Fruit fly (Drosophila melanogaster) whole organism, wandering third instar larva: Measurements from ENCODE around the gene dwg.

Source experiments
- Abd-B ChIP-seq: fragments of >200 bp; optimal IDR thresholded peaks from 2 replicates; lab custom pipeline; 2017; ENCODE audit warnings: missing biosample characterization, missing genetic modification characterization
- CrebA ChIP-seq: fragments of 200-800 bp; sonication (Bioruptor generic); optimal IDR thresholded peaks from 2 replicates; lab custom pipeline; 2016; ENCODE audit warnings: missing biosample characterization, mild to moderate bottlenecking, missing genetic modification characterization, borderline replicate concordance
- HLH106 ChIP-seq: fragments of 200-800 bp; optimal IDR thresholded peaks from 3 replicates; lab custom pipeline; 2019; ENCODE audit warnings: missing biosample characterization, mild to moderate bottlenecking, missing genetic modification characterization, moderate library complexity
- Hnf4 ChIP-seq: fragments of 200-800 bp; sonication (Bioruptor generic); optimal IDR thresholded peaks from 2 replicates; lab custom pipeline; 2016; ENCODE audit warnings: missing biosample characterization, mild to moderate bottlenecking, missing genetic modification characterization
- Rel ChIP-seq, 2 experiments: fragments of 200-800 bp; sonication (Bioruptor generic) in 1 of 2; optimal IDR thresholded peaks; 2 replicates in 1 of 2; 3 replicates in 1 of 2; lab custom pipeline; 2016 to 2019; ENCODE audit warnings: mild to moderate bottlenecking in 2 of 2, missing biosample characterization in 2 of 2, missing genetic modification characterization in 2 of 2, moderate library complexity in 1 of 2
- jim ChIP-seq: fragments of 175-275, 200-325 bp; sonication (Bioruptor generic); optimal IDR thresholded peaks from 2 replicates; lab custom pipeline; 2016; ENCODE audit warnings: missing biosample characterization, mild to moderate bottlenecking, missing genetic modification characterization
- lola ChIP-seq: fragments of >200 bp; optimal IDR thresholded peaks from 2 replicates; lab custom pipeline; 2017; ENCODE audit warnings: missing biosample characterization, missing genetic modification characterization
- rgr ChIP-seq: fragments of 200-800 bp; sonication (Bioruptor generic); optimal IDR thresholded peaks from 3 replicates; lab custom pipeline; 2016; ENCODE audit warnings: missing biosample characterization, mild to moderate bottlenecking, missing genetic modification characterization
- usp ChIP-seq: fragments of >200 bp; optimal IDR thresholded peaks from 2 replicates; lab custom pipeline; 2017; ENCODE audit warnings: missing biosample characterization, missing genetic modification characterization

DNA sequence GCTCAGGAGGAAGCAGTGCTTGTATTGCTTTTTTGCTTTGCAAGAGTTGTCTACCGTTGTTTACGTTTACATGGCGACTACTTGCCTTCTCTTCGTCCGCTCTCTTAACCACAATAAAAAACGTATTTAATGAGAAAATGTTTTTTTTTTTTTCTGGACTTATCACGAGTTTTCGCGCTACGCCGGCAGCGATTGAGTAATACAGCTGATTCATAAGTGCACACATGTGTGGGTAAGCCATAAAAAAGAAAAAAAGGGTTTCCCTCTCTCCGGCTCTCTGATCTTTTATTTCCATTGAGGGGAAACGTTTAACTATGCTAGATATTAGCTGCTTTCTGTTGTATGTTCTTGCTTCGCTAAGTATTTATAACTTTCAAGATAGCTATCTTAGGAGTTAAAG, 14.6 kb downstream of the dwg start:
- TF ChIP-seq CrebA (GFP tag; lab: Kevin White, UChicago) (no peak), lola (GFP tag; lab: Kevin White, UChicago) (no peak), jim (GFP tag; lab: Kevin White, UChicago) (no peak), rgr (no peak), HLH106 (tag; lab: Kevin White, UChicago) (no peak), Rel (GFP tag; optimal IDR thresholded peaks at IDR 0.05; lab: Kevin White, UChicago) (no peak), Rel (tag; optimal IDR thresholded peaks at IDR 0.05; lab: Kevin White, UChicago) (no peak), Hnf4 (GFP tag; lab: Kevin White, UChicago) (no peak), usp (no peak), Abd-B (GFP tag; lab: Kevin White, UChicago) (no peak)
